Worm (Caenorhabditis elegans) whole organism, L4/young adult: ENCODE data around the gene F38H4.4.

Experiments
- W03F9.2 ChIP-seq: fragments of 150-350 bp; optimal IDR thresholded peaks from 2 replicates; lab custom pipeline; 2014; ENCODE audit warnings: missing biosample characterization, missing genetic modification characterization
- him-1 ChIP-seq: sonication (generic microtip); optimal IDR thresholded peaks from 2 replicates; lab custom pipeline; 2016; ENCODE audit warnings: missing genotype, missing genetic modification reagents, missing genetic modification characterization, missing compliant biosample characterization

ce11 chrIV:11893336-11893735, 45.3 kb downstream of the F38H4.4 start:
- TF ChIP-seq W03F9.2 (tag; lab: Kevin White, UChicago) = no peak
- no peak for TF ChIP-seq him-1 (tag; lab: Kevin White, UChicago)
